Worm (Caenorhabditis elegans) whole organism, L1 larva: ENCODE data around the gene Y110A2AL.10.

Experiments used
- C04F5.9 ChIP-seq: sonication (generic microtip); optimal IDR thresholded peaks from 2 replicates; lab custom pipeline; 2016; ENCODE audit warnings: missing genetic modification characterization, missing compliant biosample characterization
- C16A3.4 ChIP-seq: fragments of 150-350 bp; optimal IDR thresholded peaks from 2 replicates; lab custom pipeline; 2014; ENCODE audit warnings: missing biosample characterization, missing genetic modification characterization
- aha-1 ChIP-seq: fragments of 150-350 bp; optimal IDR thresholded peaks from 2 replicates; lab custom pipeline; 2014; ENCODE audit warnings: missing biosample characterization, missing genetic modification characterization
- aly-2 ChIP-seq: fragments of 150-350 bp; optimal IDR thresholded peaks from 2 replicates; lab custom pipeline; 2014; ENCODE audit warnings: missing biosample characterization, missing genetic modification characterization
- ama-1 ChIP-seq: fragments of 150-350 bp; optimal IDR thresholded peaks from 2 replicates; lab custom pipeline; 2014
- blmp-1 ChIP-seq: fragments of 150-350 bp; optimal IDR thresholded peaks from 2 replicates; lab custom pipeline; 2014; ENCODE audit warnings: missing biosample characterization, missing genetic modification characterization
- ceh-63 ChIP-seq: fragments of 200-800 bp; sonication (Bioruptor generic); optimal IDR thresholded peaks from 2 replicates; lab custom pipeline; 2018; ENCODE audit warnings: mild to moderate bottlenecking, missing genetic modification characterization, missing compliant biosample characterization
- ceh-8 ChIP-seq: fragments of 200-800 bp; sonication (Bioruptor generic); optimal IDR thresholded peaks from 2 replicates; lab custom pipeline; 2018; ENCODE audit warnings: mild to moderate bottlenecking, missing genetic modification characterization, moderate library complexity, missing compliant biosample characterization
- ceh-88 ChIP-seq: fragments of 200-800 bp; sonication (Bioruptor generic); IDR thresholded peaks from 2 replicates; pipeline ENCODE4 v1.3.6; 2022; ENCODE audit warnings: missing genetic modification characterization, missing compliant biosample characterization
- efl-1 ChIP-seq, 4 experiments: fragments of 150-350 bp; optimal IDR thresholded peaks in 3 of 4; peaks in 1 of 4; 1 replicate in 1 of 4; 2 replicates in 3 of 4; lab custom pipeline; 2014; ENCODE audit warnings: missing biosample characterization in 2 of 4, missing genetic modification characterization in 2 of 4, missing genetic modification reagents in 2 of 4
- egl-13 ChIP-seq: sonication (generic microtip); optimal IDR thresholded peaks from 2 replicates; lab custom pipeline; 2016; ENCODE audit warnings: missing genotype, missing genetic modification reagents, missing genetic modification characterization, missing compliant biosample characterization
- elt-2 ChIP-seq: sonication (generic microtip); optimal IDR thresholded peaks from 2 replicates; lab custom pipeline; 2016; ENCODE audit warnings: missing genetic modification characterization, mild to moderate bottlenecking, inconsistent platforms, missing compliant biosample characterization, missing genetic modification reagents
- ets-5 ChIP-seq: fragments of 200-800 bp; sonication (Bioruptor generic); IDR thresholded peaks from 2 replicates; pipeline ENCODE4 v1.3.6; 2022; ENCODE audit warnings: missing genetic modification characterization, missing compliant biosample characterization
- fkh-4 ChIP-seq: sonication (generic microtip); optimal IDR thresholded peaks from 2 replicates; lab custom pipeline; 2016; ENCODE audit warnings: missing compliant biosample characterization, missing genetic modification characterization, borderline replicate concordance
- fkh-8 ChIP-seq: sonication (generic microtip); optimal IDR thresholded peaks from 2 replicates; lab custom pipeline; 2016; ENCODE audit warnings: mild to moderate bottlenecking, missing genetic modification characterization, missing compliant biosample characterization
- grh-1 ChIP-seq: fragments of 200-800 bp; sonication (Bioruptor generic); IDR thresholded peaks from 2 replicates; pipeline ENCODE4 v1.3.6; 2022; ENCODE audit warnings: missing genetic modification reagents, missing genetic modification characterization, missing compliant biosample characterization
- hlh-4 ChIP-seq: sonication (generic microtip); optimal IDR thresholded peaks from 2 replicates; lab custom pipeline; 2016; ENCODE audit warnings: mild to moderate bottlenecking, missing genetic modification characterization, missing compliant biosample characterization
- irx-1 ChIP-seq: sonication (generic microtip); optimal IDR thresholded peaks from 2 replicates; lab custom pipeline; 2016; ENCODE audit warnings: missing genetic modification characterization, missing compliant biosample characterization
- isw-1 ChIP-seq: fragments of 200-800 bp; sonication (Bioruptor generic); IDR thresholded peaks from 2 replicates; pipeline ENCODE4 v1.3.6; 2022; ENCODE audit warnings: missing genetic modification characterization, missing compliant biosample characterization
- jun-1 ChIP-seq: fragments of 150-350 bp; optimal IDR thresholded peaks from 2 replicates; lab custom pipeline; 2014; ENCODE audit warnings: missing biosample characterization, missing genetic modification reagents, missing genetic modification characterization
- lin-13 ChIP-seq: fragments of 150-350 bp; optimal IDR thresholded peaks from 2 replicates; lab custom pipeline; 2014; ENCODE audit warnings: missing biosample characterization, missing genetic modification reagents, missing genetic modification characterization
- lin-15B ChIP-seq: fragments of 150-350 bp; sonication (generic microtip); optimal IDR thresholded peaks from 3 replicates; lab custom pipeline; 2014; ENCODE audit warnings: missing biosample characterization, missing genetic modification characterization
- lin-35 ChIP-seq, 2 experiments: fragments of 150-350 bp; optimal IDR thresholded peaks; 2 replicates each; lab custom pipeline; 2014; ENCODE audit warnings: missing biosample characterization in 2 of 2, missing genetic modification characterization in 2 of 2, missing genetic modification reagents in 2 of 2
- lin-39 ChIP-seq: fragments of 150-350 bp; optimal IDR thresholded peaks from 2 replicates; lab custom pipeline; 2014; ENCODE audit warnings: missing biosample characterization, missing genetic modification reagents, missing genetic modification characterization
- lsy-2 ChIP-seq, 2 experiments: fragments of 150-350 bp; optimal IDR thresholded peaks; 2 replicates each; lab custom pipeline; 2014; ENCODE audit warnings: missing biosample characterization in 2 of 2, missing genetic modification characterization in 2 of 2
- mab-9 ChIP-seq: fragments of 200-800 bp; sonication (Bioruptor generic); IDR thresholded peaks from 2 replicates; pipeline ENCODE4 v1.3.6; 2022; ENCODE audit warnings: missing genetic modification reagents, missing genetic modification characterization, missing compliant biosample characterization
- mdl-1 ChIP-seq, 2 experiments: fragments of 150-350 bp; optimal IDR thresholded peaks; 2 replicates each; lab custom pipeline; 2014 to 2017; ENCODE audit warnings: missing biosample characterization in 2 of 2, missing genetic modification characterization in 2 of 2, inconsistent platforms in 1 of 2
- nhr-11 ChIP-seq: fragments of 150-350 bp; optimal IDR thresholded peaks from 2 replicates; lab custom pipeline; 2014; ENCODE audit warnings: missing biosample characterization, missing genetic modification characterization
- nhr-12 ChIP-seq: sonication (generic microtip); optimal IDR thresholded peaks from 2 replicates; lab custom pipeline; 2017; ENCODE audit warnings: missing biosample characterization, missing genetic modification characterization
- nhr-20 ChIP-seq: sonication (generic microtip); optimal IDR thresholded peaks from 2 replicates; lab custom pipeline; 2016; ENCODE audit warnings: mild to moderate bottlenecking, missing genetic modification characterization, missing compliant biosample characterization
- nhr-237 ChIP-seq: fragments of 150-350 bp; optimal IDR thresholded peaks from 2 replicates; lab custom pipeline; 2014; ENCODE audit warnings: missing biosample characterization, missing genetic modification characterization
- nhr-28 ChIP-seq: fragments of 150-350 bp; optimal IDR thresholded peaks from 2 replicates; lab custom pipeline; 2014; ENCODE audit warnings: missing biosample characterization, missing genetic modification characterization
- nhr-47 ChIP-seq: sonication (generic microtip); optimal IDR thresholded peaks from 2 replicates; lab custom pipeline; 2016; ENCODE audit warnings: mild to moderate bottlenecking, missing genetic modification characterization, moderate library complexity, missing compliant biosample characterization
- nhr-71 ChIP-seq: sonication (generic microtip); optimal IDR thresholded peaks from 2 replicates; lab custom pipeline; 2016; ENCODE audit warnings: mild to moderate bottlenecking, missing genetic modification characterization, moderate library complexity, missing compliant biosample characterization
- nhr-76 ChIP-seq: sonication (generic microtip); optimal IDR thresholded peaks from 2 replicates; lab custom pipeline; 2017; ENCODE audit warnings: missing biosample characterization, missing genetic modification characterization
- nhr-77 ChIP-seq: fragments of 150-350 bp; optimal IDR thresholded peaks from 2 replicates; lab custom pipeline; 2014; ENCODE audit warnings: missing biosample characterization, missing genetic modification characterization
- nhr-84 ChIP-seq: sonication (generic microtip); optimal IDR thresholded peaks from 2 replicates; lab custom pipeline; 2017; ENCODE audit warnings: missing biosample characterization, missing genetic modification characterization
- nhr-90 ChIP-seq: sonication (generic microtip); optimal IDR thresholded peaks from 2 replicates; lab custom pipeline; 2016; ENCODE audit warnings: mild to moderate bottlenecking, missing genetic modification characterization, missing compliant biosample characterization; ENCODE audit not compliant: poor library complexity
- pqm-1 ChIP-seq: sonication (generic microtip); optimal IDR thresholded peaks from 3 replicates; lab custom pipeline; 2017; ENCODE audit warnings: missing biosample characterization, missing genetic modification characterization
- rnt-1 ChIP-seq: sonication (generic microtip); optimal IDR thresholded peaks from 2 replicates; lab custom pipeline; 2016; ENCODE audit warnings: mild to moderate bottlenecking, missing genetic modification characterization, moderate library complexity, missing compliant biosample characterization
- snpc-4 ChIP-seq: fragments of 150-350 bp; optimal IDR thresholded peaks from 2 replicates; lab custom pipeline; 2014; ENCODE audit warnings: missing biosample characterization, missing genetic modification characterization
- sox-4 ChIP-seq: sonication (generic microtip); optimal IDR thresholded peaks from 2 replicates; lab custom pipeline; 2016; ENCODE audit warnings: missing genetic modification characterization, missing compliant biosample characterization
- swsn-7 ChIP-seq: sonication (generic microtip); optimal IDR thresholded peaks from 2 replicates; lab custom pipeline; 2016; ENCODE audit warnings: missing genetic modification characterization, missing compliant biosample characterization
- tbx-2 ChIP-seq: sonication (generic microtip); optimal IDR thresholded peaks from 2 replicates; lab custom pipeline; 2016; ENCODE audit warnings: missing genetic modification characterization, missing compliant biosample characterization
- unc-130 ChIP-seq: fragments of 150-350 bp; optimal IDR thresholded peaks from 2 replicates; lab custom pipeline; 2017; ENCODE audit warnings: missing biosample characterization, missing genetic modification characterization, inconsistent platforms
- unc-62 ChIP-seq: fragments of 150-350 bp; optimal IDR thresholded peaks from 2 replicates; lab custom pipeline; 2014; ENCODE audit warnings: missing biosample characterization, missing genetic modification reagents, missing genetic modification characterization
- unc-86 ChIP-seq: sonication (generic microtip); optimal IDR thresholded peaks from 2 replicates; lab custom pipeline; 2016; ENCODE audit warnings: missing genetic modification characterization, missing compliant biosample characterization
- vab-15 ChIP-seq: sonication (generic microtip); optimal IDR thresholded peaks from 2 replicates; lab custom pipeline; 2017; ENCODE audit warnings: missing genotype, mild to moderate bottlenecking, missing genetic modification characterization, missing compliant biosample characterization
- zag-1 ChIP-seq: fragments of 150-350 bp; optimal IDR thresholded peaks from 2 replicates; lab custom pipeline; 2014; ENCODE audit warnings: missing biosample characterization, missing genetic modification characterization
- zip-4 ChIP-seq: fragments of 200-800 bp; sonication (Bioruptor generic); optimal IDR thresholded peaks from 2 replicates; lab custom pipeline; 2018; ENCODE audit warnings: mild to moderate bottlenecking, missing genetic modification characterization, moderate library complexity, missing compliant biosample characterization
- ztf-11 ChIP-seq, 2 experiments: sonication (generic microtip); optimal IDR thresholded peaks; 2 replicates each; lab custom pipeline; 2016 to 2017; ENCODE audit warnings: missing genetic modification characterization in 2 of 2, missing biosample characterization in 1 of 2, missing compliant biosample characterization in 1 of 2
- ztf-4 ChIP-seq: fragments of 150-350 bp; optimal IDR thresholded peaks from 2 replicates; lab custom pipeline; 2014; ENCODE audit warnings: missing biosample characterization, missing genetic modification characterization

Y110A2AL.10 gene

DNA sequence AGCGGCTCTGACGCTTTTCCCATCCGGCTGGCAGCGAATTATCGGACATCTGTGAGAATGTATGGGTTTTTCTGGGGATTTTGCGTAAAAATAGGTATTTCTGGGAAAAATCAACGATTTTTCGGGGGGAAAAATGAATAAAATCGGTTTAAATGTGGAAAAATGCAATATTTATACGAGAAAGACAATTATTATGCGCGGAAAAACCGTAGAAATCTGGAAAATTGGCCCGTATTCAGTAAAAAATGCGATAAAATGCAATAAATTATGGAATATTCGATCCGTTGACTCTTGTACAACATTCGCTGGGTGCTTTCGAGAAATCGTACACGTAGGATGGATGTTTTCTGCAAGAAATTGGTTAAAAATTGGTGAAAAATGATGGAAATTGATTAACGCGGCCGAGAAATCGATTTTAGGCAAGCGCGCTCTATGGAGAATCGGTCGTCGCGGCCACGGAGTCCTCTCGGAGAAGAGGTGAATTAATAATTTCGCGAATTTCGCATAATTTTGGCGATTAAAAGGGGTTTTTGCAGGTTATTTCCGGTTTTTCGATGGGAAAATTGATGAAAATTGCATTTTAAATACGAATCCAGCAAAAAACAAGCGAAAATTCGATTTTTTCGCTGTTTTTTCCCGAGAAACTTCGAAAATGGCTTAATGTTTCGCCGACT is 17.4 kb upstream of the Y110A2AL.10 start, which contains the start of gene pinn-1 (continued):
- TF ChIP-seq unc-62 (no peak), isw-1 (GFP tag; lab: Robert Waterston, UW) (peak; percentile 88), elt-2 (tag; lab: Kevin White, UChicago) (peak; percentile 86), C04F5.9 (peak; percentile 97), nhr-77 (tag; lab: Kevin White, UChicago) (peak; percentile 67), lin-13 (GFP tag; lab: Kevin White, UChicago) (peak; percentile 91), ztf-4 (tag; lab: Kevin White, UChicago) (peak; percentile 56), unc-86 (tag; lab: Kevin White, UChicago) (peak; percentile 89), lin-15B (tag; lab: Kevin White, UChicago) (peak; percentile 94), mdl-1 (tag; optimal IDR thresholded peaks at IDR 0.05; lab: Kevin White, UChicago) (peak in 1 of 2 experiments; percentile 79), nhr-28 (tag; lab: Kevin White, UChicago) (no peak), hlh-4 (tag; lab: Kevin White, UChicago) (no peak), zag-1 (tag; lab: Kevin White, UChicago) (no peak), nhr-20 (tag; lab: Kevin White, UChicago) (peak; percentile 92), pqm-1 (tag; lab: Kevin White, UChicago) (peak; percentile 49), ceh-88 (GFP tag; lab: Robert Waterston, UW) (peak; percentile 79), nhr-237 (tag; lab: Kevin White, UChicago) (peak; percentile 53), lin-39 (tag; lab: Kevin White, UChicago) (peak; percentile 81), fkh-8 (tag; lab: Kevin White, UChicago) (peak; percentile 96), nhr-84 (no peak), efl-1 (optimal IDR thresholded peaks at IDR 0.05; lab: Kevin White, UChicago) (peak; percentile 87 to 89), efl-1 (GFP tag; optimal IDR thresholded peaks at IDR 0.05 in 1 of 2; lab: Kevin White, UChicago) (peak; percentile 83 to 98), lsy-2 (tag; optimal IDR thresholded peaks at IDR 0.05; lab: Kevin White, UChicago) (peak; percentile 90 to 91), ama-1 (lab: Kevin White, UChicago) (no peak), aly-2 (tag; lab: Kevin White, UChicago) (peak; percentile 61), zip-4 (GFP tag; lab: Kevin White, UChicago) (peak; percentile 85), nhr-47 (tag; lab: Kevin White, UChicago) (peak; percentile 97), mab-9 (GFP tag; lab: Robert Waterston, UW) (peak; percentile 95), lin-35 (GFP tag; optimal IDR thresholded peaks at IDR 0.05; lab: Kevin White, UChicago) (peak; percentile 85 to 87), grh-1 (GFP tag; lab: Robert Waterston, UW) (peak; percentile 90), nhr-11 (tag; lab: Kevin White, UChicago) (peak; percentile 11), unc-130 (tag; lab: Kevin White, UChicago) (peak; percentile 94), ets-5 (GFP tag; lab: Robert Waterston, UW) (no peak), nhr-12 (tag; lab: Kevin White, UChicago) (no peak), irx-1 (tag; lab: Kevin White, UChicago) (peak; percentile 98), aha-1 (tag; lab: Kevin White, UChicago) (no peak), tbx-2 (peak; percentile 95), egl-13 (tag; lab: Kevin White, UChicago) (peak; percentile 97), nhr-76 (tag; lab: Kevin White, UChicago) (no peak), jun-1 (peak; percentile 77), fkh-4 (tag; lab: Kevin White, UChicago) (peak; percentile 99), ztf-11 (tag; optimal IDR thresholded peaks at IDR 0.05; lab: Kevin White, UChicago) (peak in 1 of 2 experiments; percentile 98), snpc-4 (peak; percentile 75), vab-15 (tag; lab: Kevin White, UChicago) (peak; percentile 97), rnt-1 (tag; lab: Kevin White, UChicago) (peak; percentile 100), C16A3.4 (tag; lab: Kevin White, UChicago) (peak; percentile 90), ceh-8 (GFP tag; lab: Kevin White, UChicago) (peak; percentile 85), sox-4 (peak; percentile 95), nhr-71 (tag; lab: Kevin White, UChicago) (peak; percentile 96), nhr-90 (tag; lab: Kevin White, UChicago) (peak; percentile 98), blmp-1 (peak; percentile 49), ceh-63 (peak; percentile 55), swsn-7 (tag; lab: Kevin White, UChicago) (peak; percentile 93)
